Fruit fly (Drosophila melanogaster): ENCODE measurements around the gene ogre.

ogre gene

DNA sequence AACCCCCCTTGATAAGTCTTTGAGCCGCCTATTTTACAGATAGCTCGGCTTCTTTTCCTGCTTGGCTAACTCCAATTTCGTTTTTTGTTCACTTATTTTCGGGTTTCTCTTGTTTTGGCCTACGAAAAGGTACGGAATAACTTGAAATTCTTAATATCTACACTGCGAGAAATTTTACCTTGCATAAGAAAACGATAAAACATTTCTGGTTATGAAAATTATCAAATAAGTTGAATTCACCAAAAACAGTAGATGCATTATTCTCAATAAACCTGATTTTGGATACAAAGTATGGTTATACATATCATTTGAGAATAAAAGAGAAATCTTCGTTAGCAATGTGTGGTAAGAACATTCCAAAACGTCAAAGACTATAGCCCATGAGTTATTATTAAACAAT lies 9.1 kb downstream of the ogre start (continued):
- TF ChIP-seq Neu2 (GFP tag; optimal IDR thresholded peaks at IDR 0.05; ENCODE audit: borderline replicate concordance) = no peak
- no peak for TF ChIP-seq Ravus (GFP tag; IDR thresholded peaks at IDR 0.05)
- no peak for TF ChIP-seq al (GFP tag; IDR thresholded peaks at IDR 0.05)
- no peak for TF ChIP-seq corto (GFP tag; optimal IDR thresholded peaks at IDR 0.05)
- TF ChIP-seq lbe (GFP tag; optimal IDR thresholded peaks at IDR 0.05) = no peak
- TF ChIP-seq ap (GFP tag; IDR thresholded peaks at IDR 0.05) = peak; percentile 27; the same call in 1 of the 2 replicates
- TF ChIP-seq trh (GFP tag; optimal IDR thresholded peaks at IDR 0.05) = no peak
- TF ChIP-seq Ets97D (GFP tag; optimal IDR thresholded peaks at IDR 0.05) = no peak
- TF ChIP-seq CG10321 (GFP tag; IDR thresholded peaks at IDR 0.05) = no peak
- no peak for TF ChIP-seq CG6175 (GFP tag; IDR thresholded peaks at IDR 0.05)
- TF ChIP-seq repo (GFP tag; optimal IDR thresholded peaks at IDR 0.05) = no peak
- peak; percentile 15 for TF ChIP-seq ind (GFP tag; optimal IDR thresholded peaks at IDR 0.05)
- no peak for TF ChIP-seq CG30020 (tag; optimal IDR thresholded peaks at IDR 0.05)
- TF ChIP-seq CG16815 (GFP tag; optimal IDR thresholded peaks at IDR 0.05) = no peak
- no peak for TF ChIP-seq ems (GFP tag; optimal IDR thresholded peaks at IDR 0.05)
- no peak for TF ChIP-seq CG1529 (GFP tag; optimal IDR thresholded peaks at IDR 0.05)
- no peak for TF ChIP-seq lov (optimal IDR thresholded peaks at IDR 0.05)
- TF ChIP-seq lov (GFP tag; IDR thresholded peaks at IDR 0.05) = no peak
- TF ChIP-seq Taf1 (GFP tag; IDR thresholded peaks at IDR 0.05) = no peak
- peak in 1 of 2 experiments; percentile 59 for TF ChIP-seq eve (GFP tag; optimal IDR thresholded peaks at IDR 0.05)
- TF ChIP-seq Opbp (GFP tag; IDR thresholded peaks at IDR 0.05; ENCODE audit: partially characterized antibody) = no peak
- no peak for TF ChIP-seq Atf-2 (GFP tag; optimal IDR thresholded peaks at IDR 0.05)
- no peak for TF ChIP-seq CG9797 (GFP tag; optimal IDR thresholded peaks at IDR 0.05)
- TF ChIP-seq NFAT (GFP tag; IDR thresholded peaks at IDR 0.05) = no peak
- TF ChIP-seq pan (optimal IDR thresholded peaks at IDR 0.05) = no peak
- no peak for TF ChIP-seq pan (GFP tag; optimal IDR thresholded peaks at IDR 0.05 in 1 of 2, IDR thresholded peaks at IDR 0.05 in 1 of 2)
- no peak for TF ChIP-seq CG10431 (GFP tag; optimal IDR thresholded peaks at IDR 0.05)
- peak in 1 of 3 experiments; percentile 64 for TF ChIP-seq lola (GFP tag; optimal IDR thresholded peaks at IDR 0.05)
- TF ChIP-seq CG2116 (GFP tag; optimal IDR thresholded peaks at IDR 0.05) = peak; percentile 12
- no peak for TF ChIP-seq chinmo (GFP tag; IDR thresholded peaks at IDR 0.05; ENCODE audit: partially characterized antibody)
- TF ChIP-seq kay (GFP tag; optimal IDR thresholded peaks at IDR 0.05) = no peak
- TF ChIP-seq stwl (tag; optimal IDR thresholded peaks at IDR 0.05) = no peak
- no peak for TF ChIP-seq run (tag; optimal IDR thresholded peaks at IDR 0.05)
- no peak for TF ChIP-seq mirr (GFP tag; optimal IDR thresholded peaks at IDR 0.05)
- no peak for TF ChIP-seq CG10274 (GFP tag; optimal IDR thresholded peaks at IDR 0.05)
- no peak for TF ChIP-seq amos (GFP tag; IDR thresholded peaks at IDR 0.05; ENCODE audit: partially characterized antibody)
- peak in 1 of 2 experiments; percentile 55 for TF ChIP-seq Trl (optimal IDR thresholded peaks at IDR 0.05)
- no peak for TF ChIP-seq Trl (GFP tag; optimal IDR thresholded peaks at IDR 0.05)
- no peak for TF ChIP-seq gro (GFP tag; optimal IDR thresholded peaks at IDR 0.05)
- no peak for TF ChIP-seq Bgb (GFP tag; IDR thresholded peaks at IDR 0.05; ENCODE audit: partially characterized antibody)
- TF ChIP-seq CG6765 (GFP tag; optimal IDR thresholded peaks at IDR 0.05) = no peak
- no peak for TF ChIP-seq zfh2 (GFP tag; optimal IDR thresholded peaks at IDR 0.05)
- TF ChIP-seq D (optimal IDR thresholded peaks at IDR 0.05) = no peak
- TF ChIP-seq D (GFP tag; optimal IDR thresholded peaks at IDR 0.05) = peak; percentile 35
- peak; percentile 38 for TF ChIP-seq Oli (tag; optimal IDR thresholded peaks at IDR 0.05)
- no peak for TF ChIP-seq CG4854 (GFP tag; optimal IDR thresholded peaks at IDR 0.05)
- TF ChIP-seq CG12236 (GFP tag; optimal IDR thresholded peaks at IDR 0.05) = no peak
- no peak for TF ChIP-seq ara (GFP tag; IDR thresholded peaks at IDR 0.05)
- no peak for TF ChIP-seq CG31388 (GFP tag; optimal IDR thresholded peaks at IDR 0.05)
- TF ChIP-seq CG2129 (GFP tag; IDR thresholded peaks at IDR 0.05; ENCODE audit: partially characterized antibody) = no peak
- TF ChIP-seq Scr (GFP tag; IDR thresholded peaks at IDR 0.05; ENCODE audit: partially characterized antibody) = no peak
- TF ChIP-seq BtbVII (GFP tag; optimal IDR thresholded peaks at IDR 0.05) = no peak
- TF ChIP-seq pita (GFP tag; optimal IDR thresholded peaks at IDR 0.05) = no peak

All from whole organism, embryonic.